Fruit fly (Drosophila melanogaster): ENCODE results near the gene Sfp24F.

The Sfp24F gene

dm6 chr2L:4403013-4403604 lies 38.8 kb downstream of the Sfp24F start, which contains the start of gene Dim1:
Gene Dim1 (plus strand): TSS chr2L:4403251.
- TF ChIP-seq Myc (optimal IDR thresholded peaks at IDR 0.05) = no peak
- TF ChIP-seq ttk (optimal IDR thresholded peaks at IDR 0.05) = no peak
- no peak for TF ChIP-seq insv (optimal IDR thresholded peaks at IDR 0.05)
- no peak for TF ChIP-seq h (optimal IDR thresholded peaks at IDR 0.05)
- no peak for TF ChIP-seq Sin3A (optimal IDR thresholded peaks at IDR 0.05)
- TF ChIP-seq psq (optimal IDR thresholded peaks at IDR 0.05) = no peak

DNA sequence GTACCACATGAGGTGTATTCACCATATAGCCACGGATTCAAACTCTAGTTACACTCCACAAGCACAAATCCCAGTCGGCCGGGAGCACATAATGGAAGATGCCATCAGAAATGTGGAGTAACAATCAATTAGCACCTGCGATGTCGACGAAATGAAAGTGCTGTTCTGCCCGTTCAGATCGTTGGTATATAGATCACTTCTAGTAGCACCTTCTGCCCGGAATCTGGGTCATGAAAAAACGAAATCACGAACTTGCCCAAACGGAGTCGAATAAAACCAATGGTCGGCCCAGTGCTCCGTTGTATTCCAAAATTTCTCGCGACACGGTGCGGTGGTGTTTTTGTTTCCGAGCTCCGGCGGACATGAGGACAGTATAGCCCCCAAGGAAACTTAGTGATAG lies 41.2 kb downstream of the Sfp24F start, which contains the start of gene CG33003:
Gene CG33003, plus strand, starts transcription at position 301 of the 400 bp plus-strand sequence.
- TF ChIP-seq Myc (optimal IDR thresholded peaks at IDR 0.05) (no peak), insv (optimal IDR thresholded peaks at IDR 0.05) (no peak), Sin3A (optimal IDR thresholded peaks at IDR 0.05) (no peak), h (optimal IDR thresholded peaks at IDR 0.05) (no peak), psq (optimal IDR thresholded peaks at IDR 0.05) (no peak)

dm6 chr2L:4393842-4394421 lies 47.9 kb downstream of the Sfp24F start, which contains the start of gene CG3652:
Gene CG3652 (minus strand): TSS chr2L:4393876.
- no peak for TF ChIP-seq insv (optimal IDR thresholded peaks at IDR 0.05)
- TF ChIP-seq h (optimal IDR thresholded peaks at IDR 0.05) = no peak
- TF ChIP-seq Myc (optimal IDR thresholded peaks at IDR 0.05) = no peak
- TF ChIP-seq psq (optimal IDR thresholded peaks at IDR 0.05) = no peak
- no peak for TF ChIP-seq Sin3A (optimal IDR thresholded peaks at IDR 0.05)
- TF ChIP-seq ttk (optimal IDR thresholded peaks at IDR 0.05) = no peak
